Fruit fly (Drosophila melanogaster) whole organism, embryonic: ENCODE results near the gene rau.

Source experiments
- ATbp ChIP-seq: fragments of 200-800 bp; sonication (Bioruptor generic); optimal IDR thresholded peaks from 2 replicates; lab custom pipeline; 2017; ENCODE audit warnings: missing biosample characterization, mild to moderate bottlenecking, missing genetic modification characterization, missing genetic modification reagents
- Antp ChIP-seq: fragments of 200-800 bp; sonication (Bioruptor generic); optimal IDR thresholded peaks from 3 replicates; lab custom pipeline; 2016; ENCODE audit warnings: missing biosample characterization, missing genetic modification characterization
- BtbVII ChIP-seq: fragments of 200-800 bp; sonication (Bioruptor generic); optimal IDR thresholded peaks from 3 replicates; lab custom pipeline; 2017; ENCODE audit warnings: missing biosample characterization, mild to moderate bottlenecking, missing genetic modification characterization
- CG12155 ChIP-seq: fragments of 200-800 bp; sonication (Bioruptor generic); optimal IDR thresholded peaks from 3 replicates; lab custom pipeline; 2016; ENCODE audit warnings: missing biosample characterization, missing genetic modification characterization
- CG13123 ChIP-seq: fragments of 200-800 bp; sonication (Bioruptor generic); optimal IDR thresholded peaks from 2 replicates; lab custom pipeline; 2016; ENCODE audit warnings: missing biosample characterization, missing genetic modification characterization
- CG15514 ChIP-seq: fragments of 200-800 bp; sonication (Bioruptor generic); optimal IDR thresholded peaks from 3 replicates; lab custom pipeline; 2017; ENCODE audit warnings: missing biosample characterization, missing genetic modification characterization, mild to moderate bottlenecking, moderate library complexity, missing genetic modification reagents
- CG1603 ChIP-seq: fragments of 200-800 bp; sonication (Bioruptor generic); optimal IDR thresholded peaks from 2 replicates; lab custom pipeline; 2019; ENCODE audit warnings: missing biosample characterization, mild to moderate bottlenecking, missing genetic modification characterization, moderate library complexity
- CG17359 ChIP-seq: fragments of 200-800 bp; sonication (Bioruptor generic); optimal IDR thresholded peaks from 3 replicates; lab custom pipeline; 2018; ENCODE audit warnings: missing biosample characterization, mild to moderate bottlenecking, missing genetic modification characterization, moderate library complexity
- CG30403 ChIP-seq: fragments of 200-800 bp; sonication (Bioruptor generic); optimal IDR thresholded peaks from 3 replicates; lab custom pipeline; 2016; ENCODE audit warnings: missing biosample characterization, missing genetic modification characterization
- CG32772 ChIP-seq: fragments of 200-800 bp; sonication (Bioruptor generic); IDR thresholded peaks from 2 replicates; pipeline ENCODE4 v1.3.6; 2022; ENCODE audit warnings: missing biosample characterization, missing genetic modification characterization
- Deaf1 ChIP-seq: fragments of 200-800 bp; optimal IDR thresholded peaks from 3 replicates; lab custom pipeline; 2019; ENCODE audit warnings: missing biosample characterization, mild to moderate bottlenecking, missing genetic modification characterization, moderate library complexity
- Doc2 ChIP-seq: fragments of 200-800 bp; sonication (Bioruptor generic); IDR thresholded peaks from 2 replicates; pipeline ENCODE4 v1.3.6; 2022; ENCODE audit warnings: missing biosample characterization, missing genetic modification characterization
- Dp ChIP-seq: fragments of 200-800 bp; sonication (Bioruptor generic); optimal IDR thresholded peaks from 2 replicates; lab custom pipeline; 2018; ENCODE audit warnings: missing biosample characterization, mild to moderate bottlenecking, missing genetic modification characterization, moderate library complexity
- H15 ChIP-seq: fragments of 200-800 bp; sonication (Bioruptor generic); IDR thresholded peaks from 3 replicates; pipeline ENCODE4 v1.3.6; 2022; ENCODE audit warnings: missing biosample characterization, missing genetic modification characterization
- HHEX ChIP-seq: fragments of 200-800 bp; sonication (Bioruptor generic); optimal IDR thresholded peaks from 3 replicates; lab custom pipeline; 2017; ENCODE audit warnings: missing biosample characterization, mild to moderate bottlenecking, missing genetic modification characterization, missing genetic modification reagents
- Hey ChIP-seq: fragments of 200-800 bp; sonication (Bioruptor generic); optimal IDR thresholded peaks from 3 replicates; lab custom pipeline; 2018; ENCODE audit warnings: missing biosample characterization, mild to moderate bottlenecking, missing genetic modification characterization
- Myb ChIP-seq: fragments of 200-800 bp; sonication (Bioruptor generic); optimal IDR thresholded peaks from 2 replicates; lab custom pipeline; 2016; ENCODE audit warnings: missing biosample characterization, missing genetic modification characterization
- Scr ChIP-seq: fragments of 200-800 bp; sonication (Bioruptor generic); IDR thresholded peaks from 2 replicates; pipeline ENCODE4 v1.3.6; 2022; ENCODE audit warnings: missing biosample characterization, missing genetic modification characterization; ENCODE audit not compliant: partially characterized antibody
- Spps ChIP-seq: fragments of 200-800 bp; sonication (Bioruptor generic); optimal IDR thresholded peaks from 2 replicates; lab custom pipeline; 2018; ENCODE audit warnings: missing biosample characterization, mild to moderate bottlenecking, missing genetic modification characterization
- Vsx1 ChIP-seq: fragments of 200-800 bp; sonication (Bioruptor generic); optimal IDR thresholded peaks from 2 replicates; lab custom pipeline; 2017; ENCODE audit warnings: missing biosample characterization, mild to moderate bottlenecking, missing genetic modification characterization, missing genetic modification reagents
- bab2 ChIP-seq: fragments of 200-800 bp; sonication (Bioruptor generic); optimal IDR thresholded peaks from 2 replicates; lab custom pipeline; 2016; ENCODE audit warnings: missing biosample characterization, missing genetic modification characterization
- cas ChIP-seq: fragments of 200-800 bp; sonication (Bioruptor generic); IDR thresholded peaks from 2 replicates; pipeline ENCODE4 v1.3.6; 2022; ENCODE audit warnings: missing biosample characterization, missing genetic modification characterization
- ci ChIP-seq: fragments of 200-800 bp; sonication (Bioruptor generic); IDR thresholded peaks from 3 replicates; pipeline ENCODE4 v1.3.6; 2022; ENCODE audit warnings: missing biosample characterization, missing genetic modification characterization
- ewg ChIP-seq: fragments of 200-800 bp; sonication (Bioruptor generic); optimal IDR thresholded peaks from 3 replicates; lab custom pipeline; 2017; ENCODE audit warnings: mild to moderate bottlenecking, missing biosample characterization, missing genetic modification reagents, missing genetic modification characterization
- ham ChIP-seq: fragments of 200-800 bp; sonication (Bioruptor generic); IDR thresholded peaks from 2 replicates; pipeline ENCODE4 v1.3.6; 2022; ENCODE audit warnings: missing biosample characterization, missing genetic modification characterization
- onecut ChIP-seq: fragments of 200-800 bp; sonication (Bioruptor generic); IDR thresholded peaks from 2 replicates; pipeline ENCODE4 v1.3.6; 2022; ENCODE audit warnings: missing biosample characterization, missing genetic modification characterization
- shn ChIP-seq: fragments of 200-800 bp; sonication (Bioruptor generic); optimal IDR thresholded peaks from 3 replicates; lab custom pipeline; 2016; ENCODE audit warnings: missing biosample characterization, missing genetic modification characterization
- trem ChIP-seq: fragments of 200-800 bp; optimal IDR thresholded peaks from 3 replicates; lab custom pipeline; 2019; ENCODE audit warnings: missing biosample characterization, mild to moderate bottlenecking, missing genetic modification characterization, moderate library complexity
- twi ChIP-seq: fragments of 200-800 bp; optimal IDR thresholded peaks from 2 replicates; lab custom pipeline; 2019; ENCODE audit warnings: missing biosample characterization, mild to moderate bottlenecking, missing genetic modification characterization, moderate library complexity
- zfh2 ChIP-seq: fragments of 200-800 bp; sonication (Bioruptor generic); optimal IDR thresholded peaks from 2 replicates; lab custom pipeline; 2016; ENCODE audit warnings: missing biosample characterization, missing genetic modification characterization

The rau gene

dm6 chr2L:5823704-5824103 lies 55.6 kb downstream of the rau start, which contains the start of gene TrissinR:
Gene TrissinR, plus strand, starts transcription at chr2L:5824004.
- TF ChIP-seq ewg (GFP tag; lab: Kevin White, UChicago) (peak; percentile 10), CG32772 (no peak), Deaf1 (tag; lab: Kevin White, UChicago) (peak; percentile 88)

dm6 chr2L:5820930-5821329 lies 58.4 kb downstream of the rau start:
- TF ChIP-seq H15 (no peak), HHEX (GFP tag; lab: Kevin White, UChicago) (no peak), Myb (GFP tag; lab: Kevin White, UChicago) (no peak), CG17359 (no peak), Vsx1 (no peak), Scr (no peak), CG12155 (GFP tag; lab: Kevin White, UChicago) (no peak), twi (tag; lab: Kevin White, UChicago) (no peak), BtbVII (GFP tag; lab: Kevin White, UChicago) (no peak), ATbp (GFP tag; lab: Kevin White, UChicago) (no peak), zfh2 (no peak), Dp (GFP tag; lab: Kevin White, UChicago) (no peak), Antp (no peak), CG15514 (GFP tag; lab: Kevin White, UChicago) (no peak)

dm6 chr2L:5818343-5818742 lies 61.0 kb downstream of the rau start, which contains the start of gene COX6CL:
Gene COX6CL, minus strand, starts transcription at chr2L:5818443.
- no peak for TF ChIP-seq ham (GFP tag; lab: Robert Waterston, UW)
- TF ChIP-seq CG13123 (GFP tag; lab: Kevin White, UChicago) = no peak
- no peak for TF ChIP-seq shn (GFP tag; lab: Kevin White, UChicago)
- TF ChIP-seq bab2 (GFP tag; lab: Kevin White, UChicago) = no peak
- no peak for TF ChIP-seq ci
- no peak for TF ChIP-seq onecut (GFP tag; lab: Robert Waterston, UW)
- TF ChIP-seq Spps (tag; lab: Kevin White, UChicago) = no peak
- TF ChIP-seq Doc2 (GFP tag; lab: Robert Waterston, UW) = no peak

- no peak for TF ChIP-seq cas
- TF ChIP-seq Hey (tag; lab: Kevin White, UChicago) = no peak
- TF ChIP-seq trem (tag; lab: Kevin White, UChicago) = no peak
- no peak for TF ChIP-seq CG1603 (tag; lab: Kevin White, UChicago)
- no peak for TF ChIP-seq CG30403 (GFP tag; lab: Kevin White, UChicago)
Measured at dm6 chr2L:5811274-5811673, 68.0 kb downstream of the rau start, which contains the start of gene CG43307. Gene CG43307, plus strand, starts transcription at chr2L:5811574.
